Worm (Caenorhabditis elegans) whole organism, young adult: ENCODE data around the gene csa-1.

Experiments
- B0261.1 ChIP-seq: sonication (generic microtip); optimal IDR thresholded peaks from 2 replicates; lab custom pipeline; 2016; ENCODE audit warnings: mild to moderate bottlenecking, missing genetic modification characterization, moderate library complexity, missing compliant biosample characterization
- C17E4.6 ChIP-seq: fragments of 200-800 bp; sonication (Bioruptor generic); IDR thresholded peaks from 2 replicates; pipeline ENCODE4 v1.3.6; 2022; ENCODE audit warnings: missing genetic modification reagents, missing genetic modification characterization, missing compliant biosample characterization
- F10E7.11 ChIP-seq: sonication (generic microtip); optimal IDR thresholded peaks from 2 replicates; lab custom pipeline; 2017; ENCODE audit warnings: mild to moderate bottlenecking, missing genetic modification characterization, moderate library complexity, missing compliant biosample characterization
- F22D6.2 ChIP-seq: sonication (generic microtip); optimal IDR thresholded peaks from 2 replicates; lab custom pipeline; 2016; ENCODE audit warnings: mild to moderate bottlenecking, missing genetic modification characterization, missing compliant biosample characterization
- F52B5.7 ChIP-seq: sonication (generic microtip); optimal IDR thresholded peaks from 2 replicates; lab custom pipeline; 2016; ENCODE audit warnings: mild to moderate bottlenecking, missing genetic modification characterization, missing compliant biosample characterization
- F55B11.4 ChIP-seq: sonication (generic microtip); optimal IDR thresholded peaks from 2 replicates; lab custom pipeline; 2016; ENCODE audit warnings: missing compliant biosample characterization, missing genetic modification characterization, borderline replicate concordance; ENCODE audit not compliant: insufficient read depth
- F57C9.4 ChIP-seq: sonication (generic microtip); optimal IDR thresholded peaks from 2 replicates; lab custom pipeline; 2017; ENCODE audit warnings: mild to moderate bottlenecking, missing genetic modification characterization, missing compliant biosample characterization
- K11D2.4 ChIP-seq: fragments of 200-800 bp; sonication (Bioruptor generic); IDR thresholded peaks from 2 replicates; pipeline ENCODE4 v1.3.6; 2022; ENCODE audit warnings: missing genetic modification reagents, missing genetic modification characterization, missing compliant biosample characterization
- K12H6.12 ChIP-seq: fragments of 200-800 bp; sonication (Bioruptor generic); optimal IDR thresholded peaks from 2 replicates; lab custom pipeline; 2018; ENCODE audit warnings: mild to moderate bottlenecking, missing genetic modification characterization, missing compliant biosample characterization
- T26A5.8 ChIP-seq: sonication (generic microtip); optimal IDR thresholded peaks from 2 replicates; lab custom pipeline; 2016; ENCODE audit warnings: missing genetic modification characterization, missing compliant biosample characterization
- Y53F4B.3 ChIP-seq: fragments of 200-800 bp; sonication (Bioruptor generic); IDR thresholded peaks from 2 replicates; pipeline ENCODE4 v1.3.6; 2022; ENCODE audit warnings: missing genetic modification reagents, missing genetic modification characterization, missing compliant biosample characterization
- Y53G8AR.9 ChIP-seq: fragments of 200-800 bp; sonication (Bioruptor generic); conservative IDR thresholded peaks from 2 replicates; pipeline ENCODE4 v1.3.6; 2022; ENCODE audit warnings: missing genetic modification reagents, missing genetic modification characterization, missing compliant biosample characterization
- Y56A3A.18 ChIP-seq: fragments of 200-800 bp; sonication (Bioruptor generic); IDR thresholded peaks from 2 replicates; pipeline ENCODE4 v1.3.6; 2022; ENCODE audit warnings: missing genetic modification reagents, missing genetic modification characterization, missing compliant biosample characterization
- ZK185.1 ChIP-seq: sonication (generic microtip); optimal IDR thresholded peaks from 2 replicates; lab custom pipeline; 2016; ENCODE audit warnings: mild to moderate bottlenecking, missing genetic modification characterization, missing compliant biosample characterization; ENCODE audit not compliant: poor library complexity, severe bottlenecking
- akir-1 ChIP-seq: fragments of 200-800 bp; sonication (Bioruptor generic); optimal IDR thresholded peaks from 2 replicates; lab custom pipeline; 2018; ENCODE audit warnings: mild to moderate bottlenecking, missing genetic modification characterization, moderate library complexity, missing compliant biosample characterization
- ama-1 ChIP-seq, 3 experiments: fragments of 150-350 bp in 1 of 3; sonication (generic microtip) in 2 of 3; optimal IDR thresholded peaks; 2 replicates each; lab custom pipeline; 2014 to 2018; ENCODE audit warnings: missing biosample characterization in 2 of 3, missing genetic modification characterization in 2 of 3, missing genetic modification reagents in 2 of 3
- attf-5 ChIP-seq: fragments of 200-800 bp; sonication (Bioruptor generic); optimal IDR thresholded peaks from 2 replicates; lab custom pipeline; 2018; ENCODE audit warnings: mild to moderate bottlenecking, missing genetic modification characterization, missing compliant biosample characterization
- attf-6 ChIP-seq: fragments of 200-800 bp; sonication (Bioruptor generic); IDR thresholded peaks from 2 replicates; pipeline ENCODE4 v1.3.6; 2022; ENCODE audit warnings: missing genetic modification reagents, missing genetic modification characterization, missing compliant biosample characterization
- ceh-40 ChIP-seq: fragments of 200-800 bp; sonication (Bioruptor generic); IDR thresholded peaks from 2 replicates; pipeline ENCODE4 v1.3.6; 2022; ENCODE audit warnings: missing genetic modification characterization, missing compliant biosample characterization
- egl-44 ChIP-seq: fragments of 200-800 bp; sonication (Bioruptor generic); IDR thresholded peaks from 2 replicates; pipeline ENCODE4 v1.3.6; 2022; ENCODE audit warnings: missing genetic modification reagents, missing genetic modification characterization, missing compliant biosample characterization
- ekl-4 ChIP-seq: fragments of 200-800 bp; sonication (Bioruptor generic); IDR thresholded peaks from 2 replicates; pipeline ENCODE4 v1.3.6; 2022; ENCODE audit warnings: missing genetic modification reagents, missing genetic modification characterization, missing compliant biosample characterization
- gei-17 ChIP-seq: fragments of 200-800 bp; sonication (Bioruptor generic); optimal IDR thresholded peaks from 2 replicates; lab custom pipeline; 2018; ENCODE audit warnings: mild to moderate bottlenecking, missing genetic modification characterization, missing compliant biosample characterization
- him-1 ChIP-seq: sonication (generic microtip); optimal IDR thresholded peaks from 2 replicates; lab custom pipeline; 2016; ENCODE audit warnings: missing genotype, missing genetic modification reagents, missing genetic modification characterization, missing compliant biosample characterization
- let-526 ChIP-seq: fragments of 200-800 bp; sonication (Bioruptor generic); IDR thresholded peaks from 2 replicates; pipeline ENCODE4 v1.3.6; 2022; ENCODE audit warnings: missing genetic modification reagents, missing genetic modification characterization, missing compliant biosample characterization
- lin-35 ChIP-seq, 3 experiments: fragments of 150-350 bp in 2 of 3; sonication (generic microtip) in 1 of 3; optimal IDR thresholded peaks; 2 replicates each; lab custom pipeline; 2014 to 2018; ENCODE audit warnings: missing biosample characterization in 3 of 3, missing genetic modification characterization in 3 of 3, missing genetic modification reagents in 3 of 3
- lin-54 ChIP-seq: fragments of 200-800 bp; sonication (Bioruptor generic); optimal IDR thresholded peaks from 2 replicates; lab custom pipeline; 2018; ENCODE audit warnings: mild to moderate bottlenecking, missing genetic modification characterization, missing compliant biosample characterization
- lsl-1 ChIP-seq: fragments of 200-800 bp; sonication (Bioruptor generic); optimal IDR thresholded peaks from 2 replicates; lab custom pipeline; 2018; ENCODE audit warnings: mild to moderate bottlenecking, missing genetic modification characterization, moderate library complexity, missing compliant biosample characterization
- madf-3 ChIP-seq: fragments of 200-800 bp; sonication (Bioruptor generic); IDR thresholded peaks from 2 replicates; pipeline ENCODE4 v1.3.6; 2022; ENCODE audit warnings: missing genetic modification reagents, missing genetic modification characterization, missing compliant biosample characterization
- madf-6 ChIP-seq: fragments of 200-800 bp; sonication (Bioruptor generic); IDR thresholded peaks from 2 replicates; pipeline ENCODE4 v1.3.6; 2022; ENCODE audit warnings: missing genetic modification reagents, missing genetic modification characterization, missing compliant biosample characterization
- mcd-1 ChIP-seq: fragments of 200-800 bp; sonication (Bioruptor generic); IDR thresholded peaks from 2 replicates; pipeline ENCODE4 v1.3.6; 2022; ENCODE audit warnings: missing genetic modification reagents, missing genetic modification characterization, missing compliant biosample characterization
- nfya-2 ChIP-seq: fragments of 200-800 bp; sonication (Bioruptor generic); IDR thresholded peaks from 2 replicates; pipeline ENCODE4 v1.3.6; 2022; ENCODE audit warnings: missing genetic modification reagents, missing genetic modification characterization, missing compliant biosample characterization
- nfyb-1 ChIP-seq: fragments of 200-800 bp; sonication (Bioruptor generic); IDR thresholded peaks from 2 replicates; pipeline ENCODE4 v1.3.6; 2022; ENCODE audit warnings: missing genetic modification reagents, missing genetic modification characterization, missing compliant biosample characterization
- nhr-179 ChIP-seq: sonication (generic microtip); optimal IDR thresholded peaks from 2 replicates; lab custom pipeline; 2016; ENCODE audit warnings: mild to moderate bottlenecking, missing genetic modification characterization, missing compliant biosample characterization
- nhr-27 ChIP-seq: fragments of 200-800 bp; sonication (Bioruptor generic); optimal IDR thresholded peaks from 2 replicates; lab custom pipeline; 2018; ENCODE audit warnings: mild to moderate bottlenecking, missing genetic modification characterization, moderate library complexity, missing compliant biosample characterization
- pha-4 ChIP-seq: fragments of 150-350 bp; sonication (generic microtip); optimal IDR thresholded peaks from 2 replicates; lab custom pipeline; 2014; ENCODE audit warnings: missing biosample characterization, missing genetic modification reagents, missing genetic modification characterization
- rcor-1 ChIP-seq: fragments of 200-800 bp; sonication (Bioruptor generic); IDR thresholded peaks from 2 replicates; pipeline ENCODE4 v1.3.6; 2022; ENCODE audit warnings: missing genetic modification reagents, missing genetic modification characterization, missing compliant biosample characterization
- rec-8 ChIP-seq, 2 experiments: sonication (generic microtip); optimal IDR thresholded peaks; 2 replicates each; lab custom pipeline; 2016; ENCODE audit warnings: mild to moderate bottlenecking in 2 of 2, missing genetic modification characterization in 2 of 2, missing genetic modification reagents in 2 of 2, missing genotype in 2 of 2, missing biosample characterization in 1 of 2, missing compliant biosample characterization in 1 of 2, moderate library complexity in 1 of 2
- rpc-1 ChIP-seq, 2 experiments: fragments of 150-350 bp in 1 of 2; sonication (generic microtip) in 1 of 2; optimal IDR thresholded peaks; 2 replicates each; lab custom pipeline; 2014 to 2018; ENCODE audit warnings: missing biosample characterization in 1 of 2, missing genetic modification characterization in 1 of 2, missing genetic modification reagents in 1 of 2, missing genotype in 1 of 2
- snpc-1.3 ChIP-seq: sonication (generic microtip); optimal IDR thresholded peaks from 2 replicates; lab custom pipeline; 2017; ENCODE audit warnings: missing genetic modification characterization, mild to moderate bottlenecking, missing compliant biosample characterization, antibody characterized with exemption, moderate library complexity, missing genotype, missing genetic modification reagents; ENCODE audit not compliant: insufficient read depth
- tbx-9 ChIP-seq: sonication (generic microtip); optimal IDR thresholded peaks from 2 replicates; lab custom pipeline; 2016; ENCODE audit warnings: borderline replicate concordance, missing genetic modification characterization, inconsistent platforms, missing compliant biosample characterization
- tlf-1 ChIP-seq: fragments of 200-800 bp; sonication (Bioruptor generic); optimal IDR thresholded peaks from 2 replicates; lab custom pipeline; 2018; ENCODE audit warnings: mild to moderate bottlenecking, missing genetic modification characterization, missing compliant biosample characterization
- unc-62 ChIP-seq: fragments of 150-350 bp; optimal IDR thresholded peaks from 2 replicates; lab custom pipeline; 2014; ENCODE audit warnings: missing biosample characterization, missing genetic modification reagents, missing genetic modification characterization
- xnd-1 ChIP-seq: sonication (generic microtip); optimal IDR thresholded peaks from 2 replicates; lab custom pipeline; 2016; ENCODE audit warnings: missing genotype, missing genetic modification reagents, missing genetic modification characterization, missing compliant biosample characterization
- zim-3 ChIP-seq: sonication (generic microtip); optimal IDR thresholded peaks from 2 replicates; lab custom pipeline; 2017; ENCODE audit warnings: mild to moderate bottlenecking, missing genetic modification characterization, moderate library complexity, missing compliant biosample characterization
- ztf-25 ChIP-seq: fragments of 200-800 bp; sonication (Bioruptor generic); IDR thresholded peaks from 2 replicates; pipeline ENCODE4 v1.3.6; 2022; ENCODE audit warnings: missing genetic modification reagents, missing genetic modification characterization, missing compliant biosample characterization
- ztf-6 ChIP-seq: fragments of 200-800 bp; sonication (Bioruptor generic); IDR thresholded peaks from 2 replicates; pipeline ENCODE4 v1.3.6; 2022; ENCODE audit warnings: missing genetic modification reagents, missing genetic modification characterization, missing compliant biosample characterization

csa-1 gene

DNA sequence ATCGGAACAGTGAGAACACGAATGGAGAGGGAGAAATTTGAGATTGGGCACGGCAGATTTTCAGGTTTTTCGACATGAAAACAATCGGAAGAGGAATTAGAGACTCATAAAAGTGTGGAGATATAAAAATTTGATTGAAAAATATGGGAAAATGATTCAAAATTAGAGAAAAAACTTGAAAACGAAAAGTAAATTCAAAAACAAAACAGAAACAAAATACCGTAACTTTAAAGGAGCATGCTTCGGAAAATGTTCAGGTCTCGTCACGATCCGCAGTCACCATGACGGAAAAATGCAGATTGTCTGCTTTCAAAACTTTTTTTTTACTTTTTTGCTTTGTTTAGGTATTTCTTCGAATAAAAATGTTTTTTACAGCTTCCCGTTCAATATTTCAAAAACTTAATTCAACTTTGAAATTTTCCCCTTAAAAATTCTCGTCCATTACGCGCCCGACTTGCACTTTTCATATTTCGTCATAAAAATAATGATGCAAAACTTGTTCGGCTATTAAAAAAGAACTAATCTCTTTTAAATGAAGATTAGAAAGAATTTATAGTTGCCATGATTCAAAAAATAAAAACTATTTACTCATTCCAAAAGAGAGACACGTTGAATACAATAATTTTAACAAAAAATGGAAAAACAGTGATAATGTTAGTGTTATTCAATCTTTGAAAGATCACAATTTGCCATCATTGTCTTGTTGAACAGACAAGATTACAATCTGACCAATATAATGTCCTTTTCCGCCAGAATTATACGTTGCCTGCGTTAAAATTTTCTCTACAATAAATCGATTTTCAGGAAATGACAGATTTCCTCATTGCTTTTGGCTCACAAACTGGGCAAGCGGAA, 34.1 kb downstream of the csa-1 start, which contains the start of gene mtrr-1:
Gene mtrr-1, plus strand, starts transcription at position 805 of the 855 bp plus-strand sequence.
- peak; percentile 57; the same call in 1 of the 2 replicates for TF ChIP-seq madf-3 (GFP tag; lab: Robert Waterston, UW)
- peak; percentile 47; the same call in 1 of the 2 replicates for TF ChIP-seq Y53G8AR.9
- no peak for TF ChIP-seq tbx-9 (tag; lab: Kevin White, UChicago)
- no peak for TF ChIP-seq nhr-179 (tag; lab: Kevin White, UChicago)
- no peak for TF ChIP-seq F10E7.11 (tag; lab: Kevin White, UChicago)
- TF ChIP-seq xnd-1 (tag; lab: Kevin White, UChicago), result peak; percentile 62
- no peak for TF ChIP-seq attf-5
- TF ChIP-seq pha-4 (tag; lab: Kevin White, UChicago), result no peak
- no peak for TF ChIP-seq F57C9.4 (tag; lab: Kevin White, UChicago)
- TF ChIP-seq F22D6.2 (tag; lab: Kevin White, UChicago), result no peak
- no peak for TF ChIP-seq rec-8 (tag; optimal IDR thresholded peaks at IDR 0.05; lab: Kevin White, UChicago)
- no peak for TF ChIP-seq him-1
- no peak for TF ChIP-seq rpc-1 (optimal IDR thresholded peaks at IDR 0.05; lab: Kevin White, UChicago)
- no peak for TF ChIP-seq rpc-1 (tag; optimal IDR thresholded peaks at IDR 0.05; lab: Kevin White, UChicago)
- peak in 1 of 3 experiments; percentile 30 for TF ChIP-seq lin-35 (GFP tag; optimal IDR thresholded peaks at IDR 0.05; lab: Kevin White, UChicago)
- no peak for TF ChIP-seq ztf-25 (GFP tag; lab: Robert Waterston, UW)
- TF ChIP-seq lsl-1 (GFP tag; lab: Kevin White, UChicago), result peak; percentile 85
- no peak for TF ChIP-seq egl-44
- TF ChIP-seq rcor-1 (GFP tag; lab: Robert Waterston, UW), result no peak
- no peak for TF ChIP-seq F52B5.7
- no peak for TF ChIP-seq unc-62 (GFP tag; lab: Kevin White, UChicago)
- peak; percentile 17; the same call in 1 of the 2 replicates for TF ChIP-seq mcd-1 (GFP tag; lab: Robert Waterston, UW)
- no peak for TF ChIP-seq B0261.1 (tag; lab: Kevin White, UChicago)
- TF ChIP-seq C17E4.6 (GFP tag; lab: Robert Waterston, UW), result no peak
- TF ChIP-seq lin-54 (GFP tag; lab: Kevin White, UChicago), result peak; percentile 36
- TF ChIP-seq madf-6, result peak; percentile 87
- no peak for TF ChIP-seq K11D2.4 (GFP tag; lab: Robert Waterston, UW)
- 0 out of 2 replicates have a peak, but pooled peaks have one; percentile 18 for TF ChIP-seq ekl-4 (GFP tag; lab: Robert Waterston, UW)
- no peak for TF ChIP-seq gei-17 (GFP tag; lab: Kevin White, UChicago)
- peak; percentile 46 for TF ChIP-seq snpc-1.3
- TF ChIP-seq ceh-40 (GFP tag; lab: Robert Waterston, UW), result no peak
- TF ChIP-seq attf-6 (GFP tag; lab: Robert Waterston, UW), result no peak
- TF ChIP-seq tlf-1 (GFP tag; lab: Kevin White, UChicago), result peak; percentile 7
- no peak for TF ChIP-seq Y53F4B.3 (GFP tag; lab: Robert Waterston, UW)
- TF ChIP-seq let-526 (GFP tag; lab: Robert Waterston, UW), result no peak
- TF ChIP-seq nhr-27, result no peak
- peak; percentile 49 for TF ChIP-seq ZK185.1 (tag; lab: Kevin White, UChicago)
- TF ChIP-seq zim-3 (tag; lab: Kevin White, UChicago), result no peak
- TF ChIP-seq nfyb-1 (GFP tag; lab: Robert Waterston, UW), result no peak
- TF ChIP-seq F55B11.4 (tag; lab: Kevin White, UChicago), result no peak
- no peak for TF ChIP-seq K12H6.12 (tag; lab: Kevin White, UChicago)
- TF ChIP-seq T26A5.8 (tag; lab: Kevin White, UChicago), result no peak
- TF ChIP-seq ztf-6 (GFP tag; lab: Robert Waterston, UW), result no peak
- no peak for TF ChIP-seq akir-1 (GFP tag; lab: Kevin White, UChicago)
- TF ChIP-seq nfya-2 (GFP tag; lab: Robert Waterston, UW), result no peak
- peak; percentile 90 for TF ChIP-seq ama-1 (optimal IDR thresholded peaks at IDR 0.05; lab: Kevin White, UChicago)
- peak in 1 of 2 experiments; percentile 21 for TF ChIP-seq ama-1 (GFP tag; optimal IDR thresholded peaks at IDR 0.05; lab: Kevin White, UChicago)
- no peak for TF ChIP-seq Y56A3A.18 (GFP tag; lab: Robert Waterston, UW)
